Worm (Caenorhabditis elegans): ENCODE measurements around the gene C14C6.13.

DNA sequence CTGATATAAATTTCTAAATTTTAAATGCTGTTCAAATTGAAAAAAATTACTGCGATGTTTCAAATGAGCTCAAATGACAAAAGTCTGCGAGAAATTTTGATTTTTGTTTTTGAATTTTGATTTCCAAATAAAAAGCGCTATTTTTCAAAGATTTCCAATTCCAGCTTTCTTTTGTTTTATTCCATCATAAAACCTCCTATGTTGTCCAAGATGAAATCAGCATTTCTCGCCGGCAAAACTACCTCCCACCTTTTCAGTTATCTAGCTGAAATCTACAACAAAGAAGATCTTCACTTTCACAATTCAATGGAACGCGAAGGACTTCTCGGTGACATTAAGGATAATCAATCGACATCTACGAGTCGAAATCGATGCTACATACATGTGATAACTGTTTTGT is 4.4 kb upstream of the C14C6.13 start, which contains the start of gene K06H6.4:
- TF ChIP-seq Y55F3AM.14 (GFP tag; optimal IDR thresholded peaks at IDR 0.05) (no peak), ama-1 (optimal IDR thresholded peaks at IDR 0.05) (no peak), ztf-11 (tag; optimal IDR thresholded peaks at IDR 0.05) (no peak), nhr-77 (tag; optimal IDR thresholded peaks at IDR 0.05) (no peak), C34F6.9 (tag; optimal IDR thresholded peaks at IDR 0.05) (no peak), ztf-4 (tag; optimal IDR thresholded peaks at IDR 0.05) (no peak), mdl-1 (tag; optimal IDR thresholded peaks at IDR 0.05) (no peak), nhr-23 (tag; optimal IDR thresholded peaks at IDR 0.05) (no peak)

Measured in whole organism, L2 larva.